Worm (Caenorhabditis elegans): ENCODE results near the gene T28A11.19.

ce11 chrV:3279138-3279537 is 9.8 kb upstream of the T28A11.19 start:
- TF ChIP-seq flt-1 (GFP tag; IDR thresholded peaks at IDR 0.05) (no peak), ama-1 (optimal IDR thresholded peaks at IDR 0.05) (no peak), pes-1 (GFP tag; IDR thresholded peaks at IDR 0.05) (no peak)

All from whole organism, early embryonic.